Fruit fly (Drosophila melanogaster) whole organism, embryonic: ENCODE measurements around the gene Sfp33A2.

Experiments
- Antp ChIP-seq: fragments of 200-800 bp; sonication (Bioruptor generic); optimal IDR thresholded peaks from 3 replicates; lab custom pipeline; 2016; ENCODE audit warnings: missing biosample characterization, missing genetic modification characterization
- Awh ChIP-seq: fragments of 200-800 bp; sonication (Bioruptor generic); IDR thresholded peaks from 2 replicates; pipeline ENCODE4, ENCODE4 v1.3.6; 2022; ENCODE audit warnings: missing biosample characterization, missing genetic modification characterization
- B-H1 ChIP-seq: fragments of 200-800 bp; sonication (Bioruptor generic); IDR thresholded peaks from 3 replicates; pipeline ENCODE4 v1.3.6; 2022; ENCODE audit warnings: missing biosample characterization, missing genetic modification characterization
- Bteb2 ChIP-seq: fragments of 200-800 bp; sonication (Bioruptor generic); optimal IDR thresholded peaks from 2 replicates; lab custom pipeline; 2016; ENCODE audit warnings: missing biosample characterization, missing genetic modification characterization
- CG10274 ChIP-seq: fragments of 200-800 bp; sonication (Bioruptor generic); optimal IDR thresholded peaks from 3 replicates; lab custom pipeline; 2017; ENCODE audit warnings: missing biosample characterization, mild to moderate bottlenecking, missing genetic modification characterization
- CG10565 ChIP-seq: fragments of 200-800 bp; sonication (Bioruptor generic); optimal IDR thresholded peaks from 3 replicates; lab custom pipeline; 2016; ENCODE audit warnings: missing biosample characterization, mild to moderate bottlenecking, missing genetic modification characterization
- CG10979 ChIP-seq: fragments of 200-800 bp; sonication (Bioruptor generic); optimal IDR thresholded peaks from 2 replicates; lab custom pipeline; 2018; ENCODE audit warnings: missing biosample characterization, mild to moderate bottlenecking, missing genetic modification characterization, moderate library complexity
- CG12219 ChIP-seq: fragments of 200-800 bp; sonication (Bioruptor generic); optimal IDR thresholded peaks from 3 replicates; lab custom pipeline; 2018; ENCODE audit warnings: missing biosample characterization, mild to moderate bottlenecking, missing genetic modification characterization
- CG1233 ChIP-seq: fragments of 200-800 bp; sonication (Bioruptor generic); optimal IDR thresholded peaks from 4 replicates; lab custom pipeline; 2018; ENCODE audit warnings: missing biosample characterization, mild to moderate bottlenecking, missing genetic modification characterization
- CG13894 ChIP-seq: fragments of 200-800 bp; sonication (Bioruptor generic); optimal IDR thresholded peaks from 3 replicates; lab custom pipeline; 2018; ENCODE audit warnings: missing biosample characterization, mild to moderate bottlenecking, missing genetic modification characterization, moderate library complexity
- CG17612 ChIP-seq: fragments of 200-800 bp; sonication (Bioruptor generic); IDR thresholded peaks from 2 replicates; pipeline ENCODE4 v1.3.6; 2022; ENCODE audit warnings: missing biosample characterization, missing genetic modification characterization
- CG17802 ChIP-seq: fragments of 200-800 bp; sonication (Bioruptor generic); optimal IDR thresholded peaks from 2 replicates; lab custom pipeline; 2018; ENCODE audit warnings: missing biosample characterization, mild to moderate bottlenecking, missing genetic modification characterization, moderate library complexity
- CG18619 ChIP-seq: fragments of 200-800 bp; sonication (Bioruptor generic); optimal IDR thresholded peaks from 3 replicates; lab custom pipeline; 2017; ENCODE audit warnings: missing biosample characterization, mild to moderate bottlenecking, missing genetic modification characterization
- CG30020 ChIP-seq: fragments of 200-800 bp; optimal IDR thresholded peaks from 2 replicates; lab custom pipeline; 2019; ENCODE audit warnings: missing biosample characterization, mild to moderate bottlenecking, missing genetic modification characterization, moderate library complexity
- CG5245 ChIP-seq: fragments of 200-800 bp; sonication (Bioruptor generic); optimal IDR thresholded peaks from 3 replicates; lab custom pipeline; 2016; ENCODE audit warnings: missing biosample characterization, missing genetic modification characterization
- CG8281 ChIP-seq: fragments of 200-800 bp; sonication (Bioruptor generic); optimal IDR thresholded peaks from 2 replicates; lab custom pipeline; 2018; ENCODE audit warnings: missing biosample characterization, mild to moderate bottlenecking, missing genetic modification characterization, moderate library complexity
- CG8944 ChIP-seq: fragments of 200-800 bp; sonication (Bioruptor generic); optimal IDR thresholded peaks from 3 replicates; lab custom pipeline; 2016; ENCODE audit warnings: missing biosample characterization, missing genetic modification characterization
- CG9817 ChIP-seq: fragments of 200-800 bp; sonication (Bioruptor generic); optimal IDR thresholded peaks from 2 replicates; lab custom pipeline; 2018; ENCODE audit warnings: missing biosample characterization, mild to moderate bottlenecking, missing genetic modification characterization, moderate library complexity
- CG9932 ChIP-seq: fragments of 200-800 bp; sonication (Bioruptor generic); IDR thresholded peaks from 2 replicates; pipeline ENCODE4 v1.3.6; 2022; ENCODE audit warnings: missing biosample characterization, missing genetic modification characterization
- Chrac-16 ChIP-seq: fragments of 200-800 bp; sonication (Bioruptor generic); optimal IDR thresholded peaks from 3 replicates; lab custom pipeline; 2016; ENCODE audit warnings: missing biosample characterization, missing genetic modification characterization
- ERR ChIP-seq: fragments of 200-800 bp; sonication (Bioruptor generic); optimal IDR thresholded peaks from 2 replicates; lab custom pipeline; 2016; ENCODE audit warnings: missing biosample characterization, missing genetic modification characterization
- Gsc ChIP-seq: fragments of 200-800 bp; sonication (Bioruptor generic); IDR thresholded peaks from 2 replicates; pipeline ENCODE4 v1.3.6; 2022; ENCODE audit warnings: missing biosample characterization, missing genetic modification characterization
- H15 ChIP-seq: fragments of 200-800 bp; sonication (Bioruptor generic); IDR thresholded peaks from 3 replicates; pipeline ENCODE4 v1.3.6; 2022; ENCODE audit warnings: missing biosample characterization, missing genetic modification characterization
- HLH54F ChIP-seq: fragments of 200-800 bp; sonication (Bioruptor generic); optimal IDR thresholded peaks from 3 replicates; lab custom pipeline; 2016; ENCODE audit warnings: missing biosample characterization, missing genetic modification characterization
- Hmr ChIP-seq: fragments of 200-800 bp; sonication (Bioruptor generic); optimal IDR thresholded peaks from 3 replicates; lab custom pipeline; 2017; ENCODE audit warnings: mild to moderate bottlenecking, missing biosample characterization, missing genetic modification reagents, missing genetic modification characterization
- Lim3 ChIP-seq: fragments of 200-800 bp; sonication (Bioruptor generic); IDR thresholded peaks from 2 replicates; pipeline ENCODE4 v1.3.6; 2022; ENCODE audit warnings: missing biosample characterization, missing genetic modification characterization
- Oli ChIP-seq: fragments of 200-800 bp; sonication (Bioruptor generic); optimal IDR thresholded peaks from 2 replicates; lab custom pipeline; 2018; ENCODE audit warnings: missing biosample characterization, mild to moderate bottlenecking, missing genetic modification characterization, moderate library complexity
- Ptx1 ChIP-seq: fragments of 200-800 bp; sonication (Bioruptor generic); IDR thresholded peaks from 2 replicates; pipeline ENCODE4 v1.3.6; 2022; ENCODE audit warnings: missing biosample characterization, missing genetic modification characterization
- Rfx ChIP-seq: fragments of 200-800 bp; sonication (Bioruptor generic); IDR thresholded peaks from 2 replicates; pipeline ENCODE4 v1.3.6; 2022; ENCODE audit warnings: missing biosample characterization, missing genetic modification characterization
- Sin3A ChIP-seq: fragments of >200 bp; optimal IDR thresholded peaks from 2 replicates; lab custom pipeline; 2018
- Xrp1 ChIP-seq: fragments of 200-800 bp; sonication (Bioruptor generic); IDR thresholded peaks from 2 replicates; pipeline ENCODE4 v1.3.6; 2022; ENCODE audit warnings: missing biosample characterization, missing genetic modification characterization
- bbx ChIP-seq: fragments of 200-800 bp; sonication (Bioruptor generic); IDR thresholded peaks from 2 replicates; pipeline ENCODE4 v1.3.6; 2022; ENCODE audit warnings: missing biosample characterization, missing genetic modification characterization; ENCODE audit not compliant: partially characterized antibody
- bsh ChIP-seq, 2 experiments: fragments of 200-800 bp; sonication (Bioruptor generic); optimal IDR thresholded peaks; 2 replicates each; lab custom pipeline; 2017 to 2018; ENCODE audit warnings: mild to moderate bottlenecking in 2 of 2, missing biosample characterization in 2 of 2, missing genetic modification characterization in 2 of 2, moderate library complexity in 1 of 2
- chm ChIP-seq: fragments of 200-800 bp; sonication (Bioruptor generic); IDR thresholded peaks from 2 replicates; pipeline ENCODE4 v1.3.6; 2022; ENCODE audit warnings: missing biosample characterization, missing genetic modification characterization
- crol ChIP-seq: fragments of 200-800 bp; sonication (Bioruptor generic); IDR thresholded peaks from 2 replicates; pipeline ENCODE4 v1.3.6; 2022; ENCODE audit warnings: missing biosample characterization, missing genetic modification characterization
- dpn ChIP-seq, 2 experiments: fragments of 200-800 bp; sonication (Bioruptor generic); optimal IDR thresholded peaks; 3 replicates each; lab custom pipeline; 2016; ENCODE audit warnings: missing biosample characterization in 2 of 2, missing genetic modification characterization in 2 of 2
- fd64A ChIP-seq: fragments of 200-800 bp; sonication (Bioruptor generic); optimal IDR thresholded peaks from 3 replicates; lab custom pipeline; 2018; ENCODE audit warnings: missing biosample characterization, mild to moderate bottlenecking, missing genetic modification characterization
- gcm2 ChIP-seq: fragments of 200-800 bp; sonication (Bioruptor generic); optimal IDR thresholded peaks from 2 replicates; lab custom pipeline; 2016; ENCODE audit warnings: missing biosample characterization, missing genetic modification characterization
- gfzf ChIP-seq: fragments of 200-800 bp; sonication (Bioruptor generic); optimal IDR thresholded peaks from 2 replicates; lab custom pipeline; 2016; ENCODE audit warnings: missing biosample characterization, mild to moderate bottlenecking, missing genetic modification characterization, moderate library complexity
- gsb ChIP-seq: fragments of 200-800 bp; sonication (Bioruptor generic); IDR thresholded peaks from 2 replicates; pipeline ENCODE4 v1.3.6; 2022; ENCODE audit warnings: missing biosample characterization, missing genetic modification characterization
- gsb-n ChIP-seq: fragments of 200-800 bp; sonication (Bioruptor generic); optimal IDR thresholded peaks from 3 replicates; lab custom pipeline; 2018; ENCODE audit warnings: missing biosample characterization, mild to moderate bottlenecking, missing genetic modification characterization
- ham ChIP-seq: fragments of 200-800 bp; sonication (Bioruptor generic); IDR thresholded peaks from 2 replicates; pipeline ENCODE4 v1.3.6; 2022; ENCODE audit warnings: missing biosample characterization, missing genetic modification characterization
- lola ChIP-seq, 3 experiments: fragments of >200 bp in 2 of 3; fragments of 200-800 bp in 1 of 3; sonication (Bioruptor generic) in 1 of 3; optimal IDR thresholded peaks; 2 replicates each; lab custom pipeline; 2017 to 2019; ENCODE audit warnings: missing biosample characterization in 3 of 3, missing genetic modification characterization in 3 of 3, mild to moderate bottlenecking in 1 of 3, moderate library complexity in 1 of 3
- nom ChIP-seq: fragments of 200-800 bp; sonication (Bioruptor generic); optimal IDR thresholded peaks from 2 replicates; lab custom pipeline; 2017; ENCODE audit warnings: missing biosample characterization, missing genetic modification characterization, mild to moderate bottlenecking, moderate library complexity, missing genetic modification reagents
- pum ChIP-seq: fragments of 200-800 bp; sonication (Bioruptor generic); optimal IDR thresholded peaks from 2 replicates; lab custom pipeline; 2016; ENCODE audit warnings: missing biosample characterization, missing genetic modification characterization
- slou ChIP-seq: fragments of 200-800 bp; sonication (Bioruptor generic); optimal IDR thresholded peaks from 3 replicates; lab custom pipeline; 2016; ENCODE audit warnings: missing biosample characterization, missing genetic modification characterization
- so ChIP-seq: fragments of 200-800 bp; sonication (Bioruptor generic); IDR thresholded peaks from 3 replicates; pipeline ENCODE4 v1.3.6; 2022; ENCODE audit warnings: missing biosample characterization, missing genetic modification characterization
- sob ChIP-seq: fragments of 200-800 bp; sonication (Bioruptor generic); IDR thresholded peaks from 2 replicates; pipeline ENCODE4 v1.3.6; 2022; ENCODE audit warnings: missing biosample characterization, missing genetic modification characterization
- trh ChIP-seq: fragments of 200-800 bp; sonication (Bioruptor generic); optimal IDR thresholded peaks from 2 replicates; lab custom pipeline; 2016; ENCODE audit warnings: missing biosample characterization, missing genetic modification characterization
- usp ChIP-seq: fragments of >200 bp; optimal IDR thresholded peaks from 2 replicates; lab custom pipeline; 2017; ENCODE audit warnings: missing biosample characterization, missing genetic modification characterization
- wek ChIP-seq: fragments of 200-800 bp; sonication (Bioruptor generic); optimal IDR thresholded peaks from 3 replicates; lab custom pipeline; 2018; ENCODE audit warnings: missing biosample characterization, mild to moderate bottlenecking, missing genetic modification characterization, moderate library complexity

Gene Sfp33A2

DNA sequence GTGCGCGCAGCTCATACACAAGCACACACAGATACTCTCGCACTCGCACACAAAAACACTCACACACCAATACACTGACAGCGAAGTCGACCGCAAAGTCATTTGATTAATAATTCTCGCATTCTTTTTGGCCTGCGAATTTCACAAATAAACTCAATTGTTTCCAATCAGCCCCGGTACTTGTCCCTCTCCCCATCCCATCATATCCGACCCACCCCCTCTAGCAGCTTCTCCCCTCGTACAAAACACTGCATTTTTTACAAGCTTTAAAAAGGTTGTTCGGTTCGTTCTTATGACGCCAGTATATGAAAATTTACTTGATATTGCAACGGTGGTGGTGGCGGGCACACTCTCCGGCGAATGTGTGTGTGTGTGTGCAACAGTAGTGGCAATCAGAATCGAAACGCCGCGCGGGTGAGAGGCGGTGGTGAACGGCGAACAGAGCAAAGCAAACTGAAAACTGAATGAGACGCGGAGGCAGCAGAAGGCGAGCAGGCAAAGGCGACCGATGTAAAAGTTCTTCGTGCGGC lies 29.8 kb upstream of the Sfp33A2 start (continued):
- TF ChIP-seq Hmr (GFP tag; lab: Kevin White, UChicago) = peak; percentile 57
- TF ChIP-seq CG5245 (GFP tag; lab: Kevin White, UChicago) = no peak
- peak; percentile 47 for TF ChIP-seq bbx (GFP tag; lab: Robert Waterston, UW)
- no peak for TF ChIP-seq Oli (tag; lab: Kevin White, UChicago)
- TF ChIP-seq bsh (GFP tag; optimal IDR thresholded peaks at IDR 0.05; lab: Kevin White, UChicago) = peak in 1 of 2 experiments; percentile 18
- no peak; the same call in 1 of the 2 replicates for TF ChIP-seq Rfx (GFP tag; lab: Robert Waterston, UW)
- no peak for TF ChIP-seq Awh
- TF ChIP-seq CG17612 (GFP tag; lab: Robert Waterston, UW) = no peak
- TF ChIP-seq CG12219 (GFP tag; lab: Kevin White, UChicago) = peak; percentile 9
- TF ChIP-seq Xrp1 (GFP tag; lab: Robert Waterston, UW) = no peak
- no peak for TF ChIP-seq CG10565 (GFP tag; lab: Kevin White, UChicago)
- no peak for TF ChIP-seq CG17802 (tag; lab: Kevin White, UChicago)
- TF ChIP-seq chm = peak; percentile 67; the same call in 1 of the 2 replicates
- no peak for TF ChIP-seq CG8944 (GFP tag; lab: Kevin White, UChicago)
- TF ChIP-seq B-H1 (GFP tag; lab: Robert Waterston, UW) = no peak
- peak; percentile 11 for TF ChIP-seq HLH54F (GFP tag; lab: Kevin White, UChicago)
- no peak for TF ChIP-seq CG8281
- peak; percentile 78 for TF ChIP-seq CG13894
- no peak for TF ChIP-seq Ptx1 (GFP tag; lab: Robert Waterston, UW)
- TF ChIP-seq lola (GFP tag; optimal IDR thresholded peaks at IDR 0.05; lab: Kevin White, UChicago) = peak in 1 of 3 experiments; percentile 83
- no peak for TF ChIP-seq gfzf (GFP tag; lab: Kevin White, UChicago)
- TF ChIP-seq CG10979 (tag; lab: Kevin White, UChicago) = no peak
- TF ChIP-seq Sin3A = no peak
- TF ChIP-seq gsb (GFP tag; lab: Robert Waterston, UW) = no peak
- peak; percentile 65; the same call in 2 of the 3 replicates for TF ChIP-seq so (GFP tag; lab: Robert Waterston, UW)
- TF ChIP-seq dpn (GFP tag; optimal IDR thresholded peaks at IDR 0.05; lab: Kevin White, UChicago) = peak in 1 of 2 experiments; percentile 5
- no peak for TF ChIP-seq CG30020 (tag; lab: Kevin White, UChicago)
- TF ChIP-seq Lim3 (GFP tag; lab: Robert Waterston, UW) = no peak
- TF ChIP-seq CG10274 (GFP tag; lab: Kevin White, UChicago) = no peak
- TF ChIP-seq Gsc (GFP tag; lab: Robert Waterston, UW) = no peak
- TF ChIP-seq CG9932 (GFP tag; lab: Robert Waterston, UW) = 0 out of 2 replicates have a peak, but pooled peaks have one; percentile 8
- TF ChIP-seq nom = peak; percentile 61
- TF ChIP-seq Bteb2 = no peak
- TF ChIP-seq pum (GFP tag; lab: Kevin White, UChicago) = no peak
- no peak for TF ChIP-seq gcm2 (GFP tag; lab: Kevin White, UChicago)
- peak; percentile 27 for TF ChIP-seq ERR (GFP tag; lab: Kevin White, UChicago)
- no peak for TF ChIP-seq ham (GFP tag; lab: Robert Waterston, UW)
- no peak for TF ChIP-seq fd64A (GFP tag; lab: Kevin White, UChicago)
- TF ChIP-seq usp (GFP tag; lab: Kevin White, UChicago) = no peak
- peak; percentile 15 for TF ChIP-seq Antp (GFP tag; lab: Kevin White, UChicago)
- TF ChIP-seq H15 (GFP tag; lab: Robert Waterston, UW) = 0 out of 3 replicates have a peak, but pooled peaks have one; percentile 12
- TF ChIP-seq CG18619 (GFP tag; lab: Kevin White, UChicago) = no peak
- TF ChIP-seq Chrac-16 = no peak
- no peak for TF ChIP-seq trh (GFP tag; lab: Kevin White, UChicago)
- TF ChIP-seq sob (GFP tag; lab: Robert Waterston, UW) = no peak; the same call in 1 of the 2 replicates
- TF ChIP-seq slou = no peak
- TF ChIP-seq wek (GFP tag; lab: Kevin White, UChicago) = no peak
- peak; percentile 22 for TF ChIP-seq gsb-n
- no peak for TF ChIP-seq CG9817 (tag; lab: Kevin White, UChicago)
- peak; percentile 100 for TF ChIP-seq crol (GFP tag; lab: Robert Waterston, UW)
- no peak for TF ChIP-seq CG1233 (GFP tag; lab: Kevin White, UChicago)
